Fruit fly (Drosophila melanogaster): ENCODE data around the gene CG8664.
A peak's percentile ranks its signal among the peaks of the same experiment; 100 is the strongest.

CG8664 gene

DNA sequence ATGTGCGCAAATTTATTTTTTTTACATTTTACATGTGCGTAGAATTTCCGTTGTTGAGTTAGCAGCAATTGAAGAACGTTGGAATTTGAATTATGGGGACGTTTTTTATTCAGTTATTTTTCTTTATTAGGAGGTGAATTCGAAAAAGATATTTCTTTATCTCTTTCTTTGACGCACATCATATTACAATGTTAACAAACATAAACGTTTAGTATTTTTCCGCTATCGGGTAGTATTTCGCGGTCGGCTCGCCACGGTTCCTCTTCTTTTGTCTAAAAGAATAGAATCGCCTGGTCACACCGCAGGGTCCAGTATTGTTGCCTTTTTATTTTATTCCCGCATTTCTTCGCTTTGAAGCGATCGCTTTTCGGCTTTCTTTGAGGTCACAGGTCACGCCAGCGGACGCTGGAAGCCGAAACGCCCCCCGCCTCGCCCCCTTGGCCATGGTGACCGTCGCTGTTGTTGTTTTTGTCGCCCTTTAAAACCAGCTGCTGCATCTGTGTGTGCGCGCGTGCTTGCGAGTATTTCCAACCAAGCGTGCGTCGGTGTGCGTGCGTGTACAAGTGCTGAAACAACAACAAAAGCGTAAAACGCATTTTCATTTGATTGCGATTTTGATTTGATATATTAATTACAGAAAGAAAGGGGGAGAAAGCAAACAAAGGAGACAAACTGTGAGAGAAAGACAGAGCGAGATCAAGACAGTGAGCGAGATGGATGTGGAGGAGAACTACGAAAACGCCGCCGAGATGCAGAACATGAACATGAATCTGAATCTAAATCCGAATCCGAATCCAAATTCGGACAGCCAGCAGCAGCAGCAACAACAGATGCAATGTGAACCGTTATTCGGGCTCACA lies 19.9 kb upstream of the CG8664 start (continued):
- TF ChIP-seq CG15011 (GFP tag; optimal IDR thresholded peaks at IDR 0.05) = no peak
- TF ChIP-seq CG12769 (tag; optimal IDR thresholded peaks at IDR 0.05) = peak; percentile 38
- TF ChIP-seq CG13287 (GFP tag; IDR thresholded peaks at IDR 0.05; ENCODE audit: partially characterized antibody) = peak; percentile 50; the same call in 1 of the 2 replicates
- TF ChIP-seq crp (GFP tag; optimal IDR thresholded peaks at IDR 0.05) = peak in 1 of 2 experiments; percentile 5
- TF ChIP-seq bbx (GFP tag; IDR thresholded peaks at IDR 0.05; ENCODE audit: partially characterized antibody) = peak; percentile 12; the same call in 1 of the 2 replicates
- no peak for TF ChIP-seq CG9932 (GFP tag; IDR thresholded peaks at IDR 0.05)
- TF ChIP-seq CG12659 (GFP tag; optimal IDR thresholded peaks at IDR 0.05) = peak; percentile 1
- peak; percentile 31; the same call in 1 of the 2 replicates for TF ChIP-seq vvl (GFP tag; IDR thresholded peaks at IDR 0.05)
- TF ChIP-seq lilli (GFP tag; optimal IDR thresholded peaks at IDR 0.05) = no peak
- TF ChIP-seq CG1832 (GFP tag; optimal IDR thresholded peaks at IDR 0.05) = no peak
- TF ChIP-seq CG14710 (tag; optimal IDR thresholded peaks at IDR 0.05) = peak; percentile 14
- TF ChIP-seq Atf-2 (GFP tag; optimal IDR thresholded peaks at IDR 0.05) = no peak
- peak; percentile 84 for TF ChIP-seq gfzf (GFP tag; optimal IDR thresholded peaks at IDR 0.05)
- TF ChIP-seq Dref (GFP tag; IDR thresholded peaks at IDR 0.05) = no peak
- peak; percentile 50 for TF ChIP-seq YL-1 (GFP tag; optimal IDR thresholded peaks at IDR 0.05)
- no peak for TF ChIP-seq ftz-f1 (GFP tag; optimal IDR thresholded peaks at IDR 0.05)
- TF ChIP-seq CG12236 (GFP tag; optimal IDR thresholded peaks at IDR 0.05) = no peak
- TF ChIP-seq dan (GFP tag; IDR thresholded peaks at IDR 0.05) = no peak
- peak; percentile 80 for TF ChIP-seq crol (GFP tag; IDR thresholded peaks at IDR 0.05)

DNA sequence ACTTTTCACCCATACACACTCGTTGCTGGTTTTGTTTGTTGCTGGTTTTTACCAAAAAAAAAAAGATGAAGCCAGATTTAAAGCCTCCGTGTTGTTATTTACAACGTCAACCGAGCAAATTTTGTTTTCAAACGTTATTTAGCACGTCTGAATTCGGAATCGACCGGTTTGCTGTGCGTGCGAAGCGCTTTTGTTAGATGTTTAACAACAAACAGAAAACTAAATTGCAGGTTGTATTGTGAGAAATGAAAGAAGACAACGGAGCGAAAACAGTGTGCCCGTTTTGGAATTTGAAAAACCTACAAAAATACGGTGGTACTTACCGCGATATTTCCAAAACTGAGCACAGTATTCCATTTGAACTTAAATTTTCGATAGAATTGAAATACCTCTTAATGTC lies 19.2 kb upstream of the CG8664 start, which contains the start of gene Fim:
Gene Fim (minus strand): TSS at position 225 of the 400 bp plus-strand sequence.
- TF ChIP-seq Opbp (GFP tag; IDR thresholded peaks at IDR 0.05; ENCODE audit: partially characterized antibody) (no peak), bigmax (GFP tag; optimal IDR thresholded peaks at IDR 0.05) (no peak), CG12155 (GFP tag; optimal IDR thresholded peaks at IDR 0.05) (no peak), Doc2 (GFP tag; IDR thresholded peaks at IDR 0.05) (no peak), kni (GFP tag; optimal IDR thresholded peaks at IDR 0.05) (no peak), zfh2 (GFP tag; optimal IDR thresholded peaks at IDR 0.05) (no peak), dm (GFP tag; optimal IDR thresholded peaks at IDR 0.05) (no peak), tup (GFP tag; optimal IDR thresholded peaks at IDR 0.05) (no peak), CG7928 (GFP tag; optimal IDR thresholded peaks at IDR 0.05) (no peak), stwl (tag; optimal IDR thresholded peaks at IDR 0.05) (peak; percentile 18), CG4730 (GFP tag; IDR thresholded peaks at IDR 0.05) (no peak), CG16813 (GFP tag; IDR thresholded peaks at IDR 0.05; ENCODE audit: partially characterized antibody) (no peak), CG34422 (GFP tag; IDR thresholded peaks at IDR 0.05) (peak; percentile 29; the same call in 1 of the 3 replicates), p53 (GFP tag; optimal IDR thresholded peaks at IDR 0.05) (no peak), zfh1 (GFP tag; IDR thresholded peaks at IDR 0.05) (0 out of 3 replicates have a peak, but pooled peaks have one; percentile 9), MESR4 (GFP tag; optimal IDR thresholded peaks at IDR 0.05) (peak; percentile 42), CG8944 (GFP tag; optimal IDR thresholded peaks at IDR 0.05) (no peak), Atf-2 (GFP tag; optimal IDR thresholded peaks at IDR 0.05) (no peak), jigr1 (GFP tag; IDR thresholded peaks at IDR 0.05) (no peak), CG3163 (GFP tag; optimal IDR thresholded peaks at IDR 0.05) (no peak), PHDP (tag; optimal IDR thresholded peaks at IDR 0.05) (no peak), tio (GFP tag; optimal IDR thresholded peaks at IDR 0.05) (no peak), TFAM (GFP tag; optimal IDR thresholded peaks at IDR 0.05) (no peak), CG8924 (tag; optimal IDR thresholded peaks at IDR 0.05) (peak; percentile 3), CG33213 (GFP tag; optimal IDR thresholded peaks at IDR 0.05) (no peak), caup (GFP tag; optimal IDR thresholded peaks at IDR 0.05; ENCODE audit: severe bottlenecking) (no peak), CG12769 (tag; optimal IDR thresholded peaks at IDR 0.05) (no peak), CG8765 (GFP tag; IDR thresholded peaks at IDR 0.05) (no peak), CG14441 (GFP tag; IDR thresholded peaks at IDR 0.05) (no peak), Sry-δ (GFP tag; optimal IDR thresholded peaks at IDR 0.05) (peak; percentile 24), BEAF-32 (GFP tag; optimal IDR thresholded peaks at IDR 0.05) (no peak)
